Worm (Caenorhabditis elegans): Measurements from ENCODE around the gene gpa-17.
"Not testable (repeated sequence)": the region's sequence is repeated elsewhere in the genome, so short reads cannot be mapped to it uniquely, and the experiment has no call there.

The gpa-17 gene

ce11 chrIII:2561410-2561809 lies 24.9 kb upstream of the gpa-17 start, which contains the start of gene nhr-239:
Gene nhr-239 (plus strand): TSS chrIII:2561710.
- TF ChIP-seq ceh-90 (tag; optimal IDR thresholded peaks at IDR 0.05): no peak
- TF ChIP-seq grh-1 (GFP tag; IDR thresholded peaks at IDR 0.05): no peak
- TF ChIP-seq efl-1 (optimal IDR thresholded peaks at IDR 0.05): no peak
- no peak for TF ChIP-seq efl-1 (GFP tag; optimal IDR thresholded peaks at IDR 0.05 in 1 of 2)
- no peak for TF ChIP-seq vab-15 (tag; optimal IDR thresholded peaks at IDR 0.05)
- no peak for TF ChIP-seq tbx-2 (tag; optimal IDR thresholded peaks at IDR 0.05)
- no peak for TF ChIP-seq ztf-11 (tag; optimal IDR thresholded peaks at IDR 0.05)
- TF ChIP-seq nhr-20 (tag; optimal IDR thresholded peaks at IDR 0.05): no peak
- TF ChIP-seq nhr-85 (tag): no peak
- TF ChIP-seq mdl-1 (tag; optimal IDR thresholded peaks at IDR 0.05): no peak
- TF ChIP-seq ceh-82 (tag; optimal IDR thresholded peaks at IDR 0.05): no peak
- TF ChIP-seq sptf-1 (tag; optimal IDR thresholded peaks at IDR 0.05): no peak
- TF ChIP-seq nhr-19 (GFP tag; conservative IDR thresholded peaks at IDR 0.05): no peak
- TF ChIP-seq zip-4 (GFP tag; optimal IDR thresholded peaks at IDR 0.05): no peak
- no peak for TF ChIP-seq F16B12.6 (tag; optimal IDR thresholded peaks at IDR 0.05)
- no peak for TF ChIP-seq nhr-71 (tag; optimal IDR thresholded peaks at IDR 0.05)
- no peak for TF ChIP-seq dsc-1 (tag; optimal IDR thresholded peaks at IDR 0.05)
- no peak for TF ChIP-seq lsy-2 (tag; optimal IDR thresholded peaks at IDR 0.05)
- no peak for TF ChIP-seq C34B4.2 (tag; optimal IDR thresholded peaks at IDR 0.05)

- TF ChIP-seq ceh-90 (tag; optimal IDR thresholded peaks at IDR 0.05) (no peak), ceh-8 (GFP tag; optimal IDR thresholded peaks at IDR 0.05) (no peak), nhr-20 (tag; optimal IDR thresholded peaks at IDR 0.05) (no peak), nhr-85 (tag) (no peak)
Measured at ce11 chrIII:2563033-2563656, 23.2 kb upstream of the gpa-17 start.

ce11 chrIII:2563883-2564282 lies 22.5 kb upstream of the gpa-17 start, which contains the start of gene Y54F10AM.11:
Gene Y54F10AM.11 (minus strand): TSS chrIII:2563983.
- not testable (repeated sequence) for TF ChIP-seq snu-23 (GFP tag; optimal IDR thresholded peaks at IDR 0.05); pax-3 (tag; optimal IDR thresholded peaks at IDR 0.05); unc-62 (GFP tag; optimal IDR thresholded peaks at IDR 0.05)

- TF ChIP-seq nhr-20 (tag; optimal IDR thresholded peaks at IDR 0.05) (no peak), jun-1 (tag; optimal IDR thresholded peaks at IDR 0.05) (no peak), ztf-11 (tag; optimal IDR thresholded peaks at IDR 0.05) (no peak), Y116A8C.19 (tag; optimal IDR thresholded peaks at IDR 0.05; ENCODE audit: borderline replicate concordance) (no peak), rnt-1 (tag; optimal IDR thresholded peaks at IDR 0.05) (no peak), ama-1 (optimal IDR thresholded peaks at IDR 0.05) (no peak), snpc-4 (tag; optimal IDR thresholded peaks at IDR 0.05) (no peak), ces-1 (GFP tag; optimal IDR thresholded peaks at IDR 0.05) (no peak), ceh-8 (GFP tag; optimal IDR thresholded peaks at IDR 0.05) (no peak), dsc-1 (tag; optimal IDR thresholded peaks at IDR 0.05) (no peak)
Measured at ce11 chrIII:2571447-2571846, 14.9 kb upstream of the gpa-17 start, which contains the start of gene Y54F10AR.2. Gene Y54F10AR.2 (minus strand): TSS chrIII:2571547.

- TF ChIP-seq efl-1 (optimal IDR thresholded peaks at IDR 0.05): no peak
- peak; percentile 8 to 24 for TF ChIP-seq efl-1 (GFP tag; optimal IDR thresholded peaks at IDR 0.05 in 1 of 2)
- TF ChIP-seq dsc-1 (tag; optimal IDR thresholded peaks at IDR 0.05): no peak
Measured at ce11 chrIII:2572421-2572820, 13.9 kb upstream of the gpa-17 start.

- peak in 1 of 2 experiments; percentile 13 for TF ChIP-seq efl-1 (optimal IDR thresholded peaks at IDR 0.05)
- TF ChIP-seq efl-1 (GFP tag; optimal IDR thresholded peaks at IDR 0.05 in 1 of 2): peak in 1 of 2 experiments; percentile 10
- no peak for TF ChIP-seq sox-4 (tag; optimal IDR thresholded peaks at IDR 0.05)
- TF ChIP-seq ces-1 (GFP tag; optimal IDR thresholded peaks at IDR 0.05): no peak
Measured at ce11 chrIII:2575635-2576164, 10.7 kb upstream of the gpa-17 start, which contains the start of gene Y54F10AR.1. Gene Y54F10AR.1 (minus strand): TSS chrIII:2575685.

Data from whole organism, L1 larva.